Worm (Caenorhabditis elegans) whole organism, late embryonic: ENCODE results near the gene nhr-60.

Experiments
- C08G9.2 ChIP-seq: sonication (generic microtip); optimal IDR thresholded peaks from 2 replicates; lab custom pipeline; 2016; ENCODE audit warnings: mild to moderate bottlenecking, missing genetic modification characterization, moderate library complexity, missing compliant biosample characterization
- C38D4.7 ChIP-seq: fragments of 200-800 bp; sonication (Bioruptor generic); optimal IDR thresholded peaks from 2 replicates; lab custom pipeline; 2018; ENCODE audit warnings: mild to moderate bottlenecking, missing genetic modification characterization, moderate library complexity, missing compliant biosample characterization
- F13H6.1 ChIP-seq: sonication (generic microtip); optimal IDR thresholded peaks from 2 replicates; lab custom pipeline; 2016; ENCODE audit warnings: missing genetic modification characterization, missing compliant biosample characterization
- Y22D7AL.16 ChIP-seq: sonication (generic microtip); optimal IDR thresholded peaks from 2 replicates; lab custom pipeline; 2016; ENCODE audit warnings: missing genetic modification characterization, missing compliant biosample characterization
- ama-1 ChIP-seq: fragments of 150-350 bp; optimal IDR thresholded peaks from 2 replicates; lab custom pipeline; 2014
- ceh-14 ChIP-seq: sonication (generic microtip); optimal IDR thresholded peaks from 2 replicates; lab custom pipeline; 2016; ENCODE audit warnings: missing genotype, missing genetic modification characterization, missing compliant biosample characterization
- ceh-19 ChIP-seq: fragments of 200-800 bp; sonication (Bioruptor generic); optimal IDR thresholded peaks from 2 replicates; lab custom pipeline; 2018; ENCODE audit warnings: mild to moderate bottlenecking, missing genetic modification characterization, missing compliant biosample characterization
- ceh-2 ChIP-seq: sonication (generic microtip); optimal IDR thresholded peaks from 2 replicates; lab custom pipeline; 2016; ENCODE audit warnings: missing genotype, missing genetic modification characterization, missing compliant biosample characterization
- ceh-22 ChIP-seq: sonication (generic microtip); optimal IDR thresholded peaks from 2 replicates; lab custom pipeline; 2017; ENCODE audit warnings: missing biosample characterization, missing genetic modification characterization
- ceh-24 ChIP-seq: sonication (generic microtip); optimal IDR thresholded peaks from 2 replicates; lab custom pipeline; 2016; ENCODE audit warnings: mild to moderate bottlenecking, missing genetic modification characterization, missing compliant biosample characterization
- ceh-30 ChIP-seq: fragments of 150-350 bp; optimal IDR thresholded peaks from 2 replicates; lab custom pipeline; 2014; ENCODE audit warnings: missing biosample characterization, missing genetic modification characterization
- ceh-31 ChIP-seq: sonication (generic microtip); optimal IDR thresholded peaks from 2 replicates; lab custom pipeline; 2016; ENCODE audit warnings: missing genetic modification characterization, missing compliant biosample characterization
- ceh-34 ChIP-seq: sonication (generic microtip); optimal IDR thresholded peaks from 2 replicates; lab custom pipeline; 2016; ENCODE audit warnings: mild to moderate bottlenecking, missing genetic modification characterization, missing compliant biosample characterization
- ceh-45 ChIP-seq: fragments of 200-800 bp; sonication (Bioruptor generic); IDR thresholded peaks from 2 replicates; pipeline ENCODE4 v1.3.6; 2022; ENCODE audit warnings: missing genetic modification reagents, missing genetic modification characterization, missing compliant biosample characterization
- ceh-6 ChIP-seq: fragments of 200-800 bp; sonication (Bioruptor generic); optimal IDR thresholded peaks from 2 replicates; lab custom pipeline; 2018; ENCODE audit warnings: mild to moderate bottlenecking, missing genetic modification characterization, missing compliant biosample characterization
- dmd-4 ChIP-seq: sonication (generic microtip); optimal IDR thresholded peaks from 2 replicates; lab custom pipeline; 2016; ENCODE audit warnings: borderline replicate concordance, missing genetic modification characterization, missing compliant biosample characterization
- dve-1 ChIP-seq: sonication (generic microtip); optimal IDR thresholded peaks from 2 replicates; lab custom pipeline; 2017; ENCODE audit warnings: antibody characterized with exemption, mild to moderate bottlenecking, missing genetic modification characterization, missing compliant biosample characterization
- elt-4 ChIP-seq: sonication (generic microtip); optimal IDR thresholded peaks from 2 replicates; lab custom pipeline; 2016; ENCODE audit warnings: missing genetic modification characterization, missing compliant biosample characterization
- ets-4 ChIP-seq: sonication (generic microtip); optimal IDR thresholded peaks from 2 replicates; lab custom pipeline; 2016; ENCODE audit warnings: missing genetic modification characterization, missing compliant biosample characterization
- eyg-1 ChIP-seq: sonication (generic microtip); optimal IDR thresholded peaks from 2 replicates; lab custom pipeline; 2016; ENCODE audit warnings: missing genotype, missing genetic modification characterization, missing compliant biosample characterization
- fax-1 ChIP-seq: sonication (generic microtip); optimal IDR thresholded peaks from 2 replicates; lab custom pipeline; 2016; ENCODE audit warnings: missing genotype, missing genetic modification characterization, missing compliant biosample characterization
- fkh-10 ChIP-seq: fragments of 150-350 bp; optimal IDR thresholded peaks from 2 replicates; lab custom pipeline; 2014; ENCODE audit warnings: missing biosample characterization, missing genetic modification reagents, missing genetic modification characterization
- fkh-6 ChIP-seq: sonication (generic microtip); optimal IDR thresholded peaks from 2 replicates; lab custom pipeline; 2016; ENCODE audit warnings: missing genetic modification characterization, missing compliant biosample characterization
- gmeb-2 ChIP-seq: sonication (generic microtip); optimal IDR thresholded peaks from 2 replicates; lab custom pipeline; 2016; ENCODE audit warnings: missing genetic modification characterization, inconsistent platforms, missing compliant biosample characterization
- hlh-13 ChIP-seq: fragments of 200-800 bp; sonication (Bioruptor generic); optimal IDR thresholded peaks from 2 replicates; lab custom pipeline; 2018; ENCODE audit warnings: mild to moderate bottlenecking, missing genetic modification characterization, missing compliant biosample characterization
- hlh-6 ChIP-seq: sonication (generic microtip); optimal IDR thresholded peaks from 2 replicates; lab custom pipeline; 2016; ENCODE audit warnings: missing genotype, missing genetic modification characterization, missing compliant biosample characterization
- lin-11 ChIP-seq: fragments of 200-800 bp; sonication (Bioruptor generic); optimal IDR thresholded peaks from 2 replicates; lab custom pipeline; 2018; ENCODE audit warnings: mild to moderate bottlenecking, missing genetic modification characterization, missing compliant biosample characterization
- madf-2 ChIP-seq: sonication (generic microtip); optimal IDR thresholded peaks from 2 replicates; lab custom pipeline; 2017; ENCODE audit warnings: missing genetic modification characterization, missing compliant biosample characterization
- mec-3 ChIP-seq: sonication (generic microtip); optimal IDR thresholded peaks from 2 replicates; lab custom pipeline; 2016; ENCODE audit warnings: borderline replicate concordance, missing genetic modification characterization, missing compliant biosample characterization
- npax-4 ChIP-seq: sonication (generic microtip); optimal IDR thresholded peaks from 2 replicates; lab custom pipeline; 2016; ENCODE audit warnings: missing genetic modification characterization, missing compliant biosample characterization
- odd-2 ChIP-seq: sonication (generic microtip); optimal IDR thresholded peaks from 2 replicates; lab custom pipeline; 2017; ENCODE audit warnings: antibody characterized with exemption, mild to moderate bottlenecking, missing genetic modification characterization, missing compliant biosample characterization
- pag-3 ChIP-seq: sonication (generic microtip); optimal IDR thresholded peaks from 2 replicates; lab custom pipeline; 2016; ENCODE audit warnings: missing compliant biosample characterization, missing genetic modification characterization, borderline replicate concordance
- pat-9 ChIP-seq: fragments of 200-800 bp; sonication (Bioruptor generic); optimal IDR thresholded peaks from 2 replicates; lab custom pipeline; 2018; ENCODE audit warnings: mild to moderate bottlenecking, missing genetic modification characterization, moderate library complexity, missing compliant biosample characterization
- pha-4 ChIP-seq: fragments of 150-350 bp; optimal IDR thresholded peaks from 2 replicates; lab custom pipeline; 2018; ENCODE audit warnings: missing biosample characterization, missing genetic modification reagents, missing genetic modification characterization
- pqm-1 ChIP-seq: sonication (generic microtip); optimal IDR thresholded peaks from 2 replicates; lab custom pipeline; 2016; ENCODE audit warnings: missing genetic modification characterization, missing compliant biosample characterization
- rnt-1 ChIP-seq: sonication (generic microtip); optimal IDR thresholded peaks from 2 replicates; lab custom pipeline; 2016; ENCODE audit warnings: missing genetic modification characterization, missing compliant biosample characterization
- sdc-2 ChIP-seq: sonication (generic microtip); optimal IDR thresholded peaks from 2 replicates; lab custom pipeline; 2016; ENCODE audit warnings: missing genotype, missing genetic modification characterization, missing compliant biosample characterization
- sox-4 ChIP-seq: sonication (generic microtip); optimal IDR thresholded peaks from 2 replicates; lab custom pipeline; 2017; ENCODE audit warnings: mild to moderate bottlenecking, missing genetic modification characterization, inconsistent platforms, missing compliant biosample characterization
- syd-9 ChIP-seq: sonication (generic microtip); optimal IDR thresholded peaks from 2 replicates; lab custom pipeline; 2016; ENCODE audit warnings: mild to moderate bottlenecking, missing genetic modification characterization, moderate library complexity, missing compliant biosample characterization
- tbx-2 ChIP-seq: sonication (generic microtip); optimal IDR thresholded peaks from 2 replicates; lab custom pipeline; 2016; ENCODE audit warnings: missing genetic modification characterization, missing compliant biosample characterization
- tbx-7 ChIP-seq: sonication (generic microtip); optimal IDR thresholded peaks from 2 replicates; lab custom pipeline; 2016; ENCODE audit warnings: missing genotype, missing genetic modification characterization, missing compliant biosample characterization
- ttx-3 ChIP-seq: sonication (generic microtip); optimal IDR thresholded peaks from 2 replicates; lab custom pipeline; 2016; ENCODE audit warnings: missing genetic modification reagents, missing genetic modification characterization, missing compliant biosample characterization
- unc-3 ChIP-seq, 2 experiments: fragments of 200-800 bp in 1 of 2; sonication (Bioruptor generic) in 1 of 2; sonication (generic microtip) in 1 of 2; conservative IDR thresholded peaks in 1 of 2; optimal IDR thresholded peaks in 1 of 2; 2 replicates each; pipeline versions ENCODE4 v1.3.6 to Lab custom; 2016 to 2022; ENCODE audit warnings: missing compliant biosample characterization in 2 of 2, missing genetic modification characterization in 2 of 2, missing genetic modification reagents in 1 of 2
- unc-55 ChIP-seq: sonication (generic microtip); optimal IDR thresholded peaks from 2 replicates; lab custom pipeline; 2017; ENCODE audit warnings: missing biosample characterization, missing genetic modification reagents, missing genetic modification characterization
- zip-5 ChIP-seq: sonication (generic microtip); optimal IDR thresholded peaks from 2 replicates; lab custom pipeline; 2016; ENCODE audit warnings: missing genetic modification characterization, missing compliant biosample characterization

nhr-60 gene

ce11 chrV:15735720-15736119 lies 37.3 kb downstream of the nhr-60 start, which contains the start of gene str-27:
TSS of gene str-27 (minus strand) at chrV:15735820.
- TF ChIP-seq Y22D7AL.16 (tag; lab: Kevin White, UChicago) (no peak), unc-3 (GFP tag; conservative IDR thresholded peaks at IDR 0.05; lab: Robert Waterston, UW) (no peak), unc-3 (tag; optimal IDR thresholded peaks at IDR 0.05; lab: Kevin White, UChicago) (no peak), sox-4 (no peak)

ce11 chrV:15733568-15733967 lies 39.5 kb downstream of the nhr-60 start, which contains the start of gene T23D5.3:
TSS of gene T23D5.3 (minus strand) at chrV:15733668.
- TF ChIP-seq hlh-13 (GFP tag; lab: Kevin White, UChicago) (no peak), ceh-24 (no peak), ceh-45 (GFP tag; lab: Robert Waterston, UW) (no peak), dmd-4 (tag; lab: Kevin White, UChicago) (no peak), fkh-6 (tag; lab: Kevin White, UChicago) (no peak), ceh-19 (GFP tag; lab: Kevin White, UChicago) (no peak), madf-2 (tag; lab: Kevin White, UChicago) (no peak), tbx-2 (tag; lab: Kevin White, UChicago) (no peak), lin-11 (no peak), fkh-10 (GFP tag; lab: Kevin White, UChicago) (no peak), pag-3 (no peak), syd-9 (tag; lab: Kevin White, UChicago) (no peak), ceh-2 (no peak), pha-4 (tag; lab: Kevin White, UChicago) (no peak), zip-5 (tag; lab: Kevin White, UChicago) (no peak), ama-1 (lab: Kevin White, UChicago) (no peak), ceh-31 (no peak)

ce11 chrV:15733020-15733419 lies 40.0 kb downstream of the nhr-60 start:
- TF ChIP-seq mec-3 (tag; lab: Kevin White, UChicago) (no peak), ttx-3 (tag; lab: Kevin White, UChicago) (no peak), ceh-19 (GFP tag; lab: Kevin White, UChicago) (no peak), pag-3 (no peak), elt-4 (tag; lab: Kevin White, UChicago) (no peak), odd-2 (tag; lab: Kevin White, UChicago) (no peak), ceh-14 (tag; lab: Kevin White, UChicago) (no peak), ets-4 (tag; lab: Kevin White, UChicago) (no peak), C38D4.7 (no peak), unc-55 (GFP tag; lab: Kevin White, UChicago) (no peak), ceh-45 (GFP tag; lab: Robert Waterston, UW) (no peak), pqm-1 (no peak), ceh-6 (GFP tag; lab: Kevin White, UChicago) (no peak), rnt-1 (tag; lab: Kevin White, UChicago) (no peak), ceh-31 (no peak), pat-9 (no peak), fax-1 (tag; lab: Kevin White, UChicago) (no peak), ceh-22 (tag; lab: Kevin White, UChicago) (no peak), pha-4 (tag; lab: Kevin White, UChicago) (no peak), gmeb-2 (tag; lab: Kevin White, UChicago) (no peak)

ce11 chrV:15732209-15732608 lies 40.8 kb downstream of the nhr-60 start, which contains the start of gene str-38:
TSS of gene str-38 (minus strand) at chrV:15732309.
- TF ChIP-seq F13H6.1 (no peak), hlh-13 (GFP tag; lab: Kevin White, UChicago) (no peak), ceh-24 (no peak), sdc-2 (no peak), elt-4 (tag; lab: Kevin White, UChicago) (no peak), ceh-45 (GFP tag; lab: Robert Waterston, UW) (no peak), ceh-22 (tag; lab: Kevin White, UChicago) (no peak), dve-1 (tag; lab: Kevin White, UChicago) (no peak), ceh-2 (no peak), ceh-6 (GFP tag; lab: Kevin White, UChicago) (no peak), hlh-6 (tag; lab: Kevin White, UChicago) (no peak), pha-4 (tag; lab: Kevin White, UChicago) (no peak), C08G9.2 (tag; lab: Kevin White, UChicago) (no peak), ceh-30 (tag; lab: Kevin White, UChicago) (no peak), eyg-1 (no peak), fkh-6 (tag; lab: Kevin White, UChicago) (no peak), tbx-7 (tag; lab: Kevin White, UChicago) (no peak), npax-4 (tag; lab: Kevin White, UChicago) (no peak), ceh-34 (tag; lab: Kevin White, UChicago) (no peak)
